Fruit fly (Drosophila melanogaster) whole organism, wandering third instar larva: ENCODE results near the gene Atg2.

Source experiments
- fru ChIP-seq: fragments of 200-800 bp; sonication (Bioruptor generic); optimal IDR thresholded peaks from 3 replicates; lab custom pipeline; 2016; ENCODE audit warnings: missing biosample characterization, mild to moderate bottlenecking, missing genetic modification characterization
- rgr ChIP-seq: fragments of 200-800 bp; sonication (Bioruptor generic); optimal IDR thresholded peaks from 3 replicates; lab custom pipeline; 2016; ENCODE audit warnings: missing biosample characterization, mild to moderate bottlenecking, missing genetic modification characterization

- TF ChIP-seq fru (GFP tag; lab: Kevin White, UChicago), result no peak
- no peak for TF ChIP-seq rgr (GFP tag; lab: Kevin White, UChicago)
Measured at dm6 chr3L:2743755-2744154, 30.4 kb upstream of the Atg2 start.
